Worm (Caenorhabditis elegans): Measurements from ENCODE around the gene C48B4.7.
A peak's percentile ranks its signal among the peaks of the same experiment; 100 is the strongest.

C48B4.7 gene

ce11 chrIII:9559381-9559881 lies at the start of gene C48B4.7:
TSS of gene C48B4.7 (minus strand) at chrIII:9559431.
- TF ChIP-seq lin-38 (GFP tag; IDR thresholded peaks at IDR 0.05) (0 out of 2 replicates have a peak, but pooled peaks have one; percentile 24), ama-1 (optimal IDR thresholded peaks at IDR 0.05) (no peak)

ce11 chrIII:9608650-9609049 lies 49.4 kb upstream of the C48B4.7 start, which contains the start of gene clec-161:
TSS of gene clec-161 (minus strand) at chrIII:9608750.
- TF ChIP-seq hif-1 (tag; optimal IDR thresholded peaks at IDR 0.05) (no peak), daf-12 (tag; optimal IDR thresholded peaks at IDR 0.05) (no peak), dve-1 (tag; optimal IDR thresholded peaks at IDR 0.05; ENCODE audit: insufficient read depth) (no peak), nhr-10 (tag; optimal IDR thresholded peaks at IDR 0.05) (no peak), unc-62 (GFP tag; optimal IDR thresholded peaks at IDR 0.05 in 1 of 2) (peak in 1 of 2 experiments; percentile 43), unc-62 (tag; optimal IDR thresholded peaks at IDR 0.05) (no peak), spr-1 (tag; optimal IDR thresholded peaks at IDR 0.05) (no peak)

- no peak for TF ChIP-seq F37D6.2 (tag; optimal IDR thresholded peaks at IDR 0.05)
Observed at ce11 chrIII:9600645-9601044, 41.4 kb upstream of the C48B4.7 start, which contains the start of gene F58A4.2. TSS of gene F58A4.2 (minus strand) at chrIII:9600745.

ce11 chrIII:9598168-9598567 lies 38.9 kb upstream of the C48B4.7 start, which contains the start of gene F58A4.1:
TSS of gene F58A4.1 (plus strand) at chrIII:9598468.
- no peak for TF ChIP-seq D1046.2 (GFP tag; IDR thresholded peaks at IDR 0.05)
- TF ChIP-seq unc-39 (tag; optimal IDR thresholded peaks at IDR 0.05) = no peak
- TF ChIP-seq ceh-82 (tag; optimal IDR thresholded peaks at IDR 0.05) = no peak
- TF ChIP-seq fos-1 (tag; optimal IDR thresholded peaks at IDR 0.05) = no peak
- TF ChIP-seq pqm-1 (tag; optimal IDR thresholded peaks at IDR 0.05) = no peak
- TF ChIP-seq cey-2 (tag; optimal IDR thresholded peaks at IDR 0.05; ENCODE audit: borderline replicate concordance, insufficient read depth) = no peak
- no peak for TF ChIP-seq aha-1 (tag)
- no peak for TF ChIP-seq nhr-10 (tag; optimal IDR thresholded peaks at IDR 0.05)
- TF ChIP-seq egl-43 (GFP tag; IDR thresholded peaks at IDR 0.05) = no peak
- TF ChIP-seq hlh-11 (tag; optimal IDR thresholded peaks at IDR 0.05) = no peak
- TF ChIP-seq snpc-1.2 (GFP tag; IDR thresholded peaks at IDR 0.05) = no peak
- TF ChIP-seq F49E8.2 (tag; optimal IDR thresholded peaks at IDR 0.05; ENCODE audit: borderline replicate concordance) = no peak
- no peak for TF ChIP-seq hlh-30 (tag; optimal IDR thresholded peaks at IDR 0.05; ENCODE audit: insufficient read depth)
- TF ChIP-seq R02D3.7 (tag; optimal IDR thresholded peaks at IDR 0.05) = no peak
- no peak for TF ChIP-seq arid-1 (GFP tag; conservative IDR thresholded peaks at IDR 0.05)
- no peak for TF ChIP-seq mdl-1 (tag; optimal IDR thresholded peaks at IDR 0.05)
- TF ChIP-seq php-3 (GFP tag; IDR thresholded peaks at IDR 0.05) = no peak

- TF ChIP-seq zip-11 (GFP tag; IDR thresholded peaks at IDR 0.05) (no peak), lin-15B (tag; optimal IDR thresholded peaks at IDR 0.05) (no peak), nhr-102 (tag; optimal IDR thresholded peaks at IDR 0.05) (no peak), ceh-20 (GFP tag; IDR thresholded peaks at IDR 0.05) (no peak), attf-4 (tag; optimal IDR thresholded peaks at IDR 0.05) (no peak), unc-39 (tag; optimal IDR thresholded peaks at IDR 0.05) (no peak), pha-4 (GFP tag; IDR thresholded peaks at IDR 0.05) (no peak), pha-4 (tag; optimal IDR thresholded peaks at IDR 0.05) (no peak), hlh-30 (tag; optimal IDR thresholded peaks at IDR 0.05; ENCODE audit: insufficient read depth) (no peak), zfp-3 (GFP tag; conservative IDR thresholded peaks at IDR 0.05) (no peak), lin-13 (GFP tag; optimal IDR thresholded peaks at IDR 0.05) (no peak), snpc-4 (tag; optimal IDR thresholded peaks at IDR 0.05) (no peak), R02D3.7 (tag; optimal IDR thresholded peaks at IDR 0.05) (no peak), mxl-2 (GFP tag; conservative IDR thresholded peaks at IDR 0.05) (no peak), cey-2 (tag; optimal IDR thresholded peaks at IDR 0.05; ENCODE audit: borderline replicate concordance, insufficient read depth) (no peak), nhr-77 (tag; optimal IDR thresholded peaks at IDR 0.05) (no peak), ces-1 (GFP tag; optimal IDR thresholded peaks at IDR 0.05) (no peak)
Observed at ce11 chrIII:9597044-9597443, 37.8 kb upstream of the C48B4.7 start, which contains the start of gene C48B4.12. TSS of gene C48B4.12 (plus strand) at chrIII:9597344.

Measured in whole organism, L4 larva.